Worm (Caenorhabditis elegans) whole organism, young adult: Measurements from ENCODE around the gene F42C5.9.

ENCODE experiments used
- B0019.2 ChIP-seq: fragments of 200-800 bp; sonication (Bioruptor generic); conservative IDR thresholded peaks from 2 replicates; pipeline ENCODE4 v1.3.6; 2022; ENCODE audit warnings: missing genetic modification reagents, missing genetic modification characterization, missing compliant biosample characterization
- B0261.1 ChIP-seq: sonication (generic microtip); optimal IDR thresholded peaks from 2 replicates; lab custom pipeline; 2016; ENCODE audit warnings: mild to moderate bottlenecking, missing genetic modification characterization, moderate library complexity, missing compliant biosample characterization
- B0336.3 ChIP-seq: fragments of 200-800 bp; sonication (Bioruptor generic); IDR thresholded peaks from 2 replicates; pipeline ENCODE4 v1.3.6; 2022; ENCODE audit warnings: missing genetic modification characterization, missing compliant biosample characterization
- D2030.7 ChIP-seq: fragments of 200-800 bp; sonication (Bioruptor generic); IDR thresholded peaks from 2 replicates; pipeline ENCODE4 v1.3.6; 2022; ENCODE audit warnings: missing genetic modification reagents, missing genetic modification characterization, missing compliant biosample characterization
- F37B4.10 ChIP-seq: fragments of 200-800 bp; sonication (Bioruptor generic); IDR thresholded peaks from 2 replicates; pipeline ENCODE4 v1.3.6; 2022; ENCODE audit warnings: missing genetic modification characterization, missing compliant biosample characterization
- Y95B8A.8 ChIP-seq: fragments of 200-800 bp; sonication (Bioruptor generic); IDR thresholded peaks from 2 replicates; pipeline ENCODE4 v1.3.6; 2022; ENCODE audit warnings: missing genetic modification reagents, missing genetic modification characterization, missing compliant biosample characterization
- ama-1 ChIP-seq, 3 experiments: fragments of 150-350 bp in 1 of 3; sonication (generic microtip) in 2 of 3; optimal IDR thresholded peaks; 2 replicates each; lab custom pipeline; 2014 to 2018; ENCODE audit warnings: missing biosample characterization in 2 of 3, missing genetic modification characterization in 2 of 3, missing genetic modification reagents in 2 of 3
- athp-1 ChIP-seq: sonication (generic microtip); optimal IDR thresholded peaks from 2 replicates; lab custom pipeline; 2017; ENCODE audit warnings: mild to moderate bottlenecking, missing genetic modification characterization, missing compliant biosample characterization
- attf-5 ChIP-seq: fragments of 200-800 bp; sonication (Bioruptor generic); optimal IDR thresholded peaks from 2 replicates; lab custom pipeline; 2018; ENCODE audit warnings: mild to moderate bottlenecking, missing genetic modification characterization, missing compliant biosample characterization
- bed-1 ChIP-seq: fragments of 200-800 bp; sonication (Bioruptor generic); IDR thresholded peaks from 2 replicates; pipeline ENCODE4 v1.3.6; 2022; ENCODE audit warnings: missing genetic modification reagents, missing genetic modification characterization, missing compliant biosample characterization
- ccch-3 ChIP-seq: fragments of 200-800 bp; sonication (Bioruptor generic); optimal IDR thresholded peaks from 2 replicates; lab custom pipeline; 2018; ENCODE audit warnings: mild to moderate bottlenecking, missing genetic modification characterization, missing compliant biosample characterization
- ceh-40 ChIP-seq: fragments of 200-800 bp; sonication (Bioruptor generic); IDR thresholded peaks from 2 replicates; pipeline ENCODE4 v1.3.6; 2022; ENCODE audit warnings: missing genetic modification characterization, missing compliant biosample characterization
- ceh-58 ChIP-seq: fragments of 200-800 bp; sonication (Bioruptor generic); IDR thresholded peaks from 2 replicates; pipeline ENCODE4 v1.3.6; 2022; ENCODE audit warnings: missing genetic modification characterization, missing compliant biosample characterization
- dox-1 ChIP-seq: fragments of 200-800 bp; sonication (Bioruptor generic); IDR thresholded peaks from 2 replicates; pipeline ENCODE4 v1.3.6; 2022; ENCODE audit warnings: missing genetic modification reagents, missing genetic modification characterization, missing compliant biosample characterization
- ets-4 ChIP-seq: fragments of 200-800 bp; sonication (Bioruptor generic); optimal IDR thresholded peaks from 2 replicates; lab custom pipeline; 2018; ENCODE audit warnings: mild to moderate bottlenecking, missing genetic modification characterization, missing compliant biosample characterization
- hlh-12 ChIP-seq: sonication (generic microtip); optimal IDR thresholded peaks from 2 replicates; lab custom pipeline; 2016; ENCODE audit warnings: missing genetic modification characterization, missing compliant biosample characterization
- hmg-1.2 ChIP-seq: fragments of 200-800 bp; sonication (Bioruptor generic); IDR thresholded peaks from 2 replicates; pipeline ENCODE4 v1.3.6; 2022; ENCODE audit warnings: missing genetic modification reagents, missing genetic modification characterization, missing compliant biosample characterization
- hmg-20 ChIP-seq: fragments of 200-800 bp; sonication (Bioruptor generic); IDR thresholded peaks from 2 replicates; pipeline ENCODE4 v1.3.6; 2022; ENCODE audit warnings: missing genetic modification reagents, missing genetic modification characterization, missing compliant biosample characterization
- let-607 ChIP-seq, 2 experiments: fragments of 200-800 bp in 1 of 2; sonication (Bioruptor generic) in 1 of 2; sonication (generic microtip) in 1 of 2; optimal IDR thresholded peaks; 2 replicates each; lab custom pipeline; 2016 to 2018; ENCODE audit warnings: mild to moderate bottlenecking in 2 of 2, missing compliant biosample characterization in 2 of 2, missing genetic modification characterization in 2 of 2, moderate library complexity in 2 of 2, missing genotype in 1 of 2
- lin-26 ChIP-seq: fragments of 200-800 bp; sonication (Bioruptor generic); IDR thresholded peaks from 2 replicates; pipeline ENCODE4 v1.3.6; 2022; ENCODE audit warnings: missing genetic modification reagents, missing genetic modification characterization, missing compliant biosample characterization
- lsy-27 ChIP-seq: sonication (generic microtip); optimal IDR thresholded peaks from 2 replicates; lab custom pipeline; 2017; ENCODE audit warnings: missing genetic modification characterization, mild to moderate bottlenecking, missing compliant biosample characterization, antibody characterized with exemption, missing genotype, borderline replicate concordance; ENCODE audit not compliant: insufficient read depth
- madf-8 ChIP-seq: fragments of 200-800 bp; sonication (Bioruptor generic); conservative IDR thresholded peaks from 2 replicates; pipeline ENCODE4 v1.3.6; 2022; ENCODE audit warnings: missing genetic modification reagents, missing genetic modification characterization, missing compliant biosample characterization
- mxl-1 ChIP-seq: sonication (generic microtip); optimal IDR thresholded peaks from 2 replicates; lab custom pipeline; 2016; ENCODE audit warnings: missing genetic modification characterization, missing compliant biosample characterization
- nhr-80 ChIP-seq: sonication (generic microtip); optimal IDR thresholded peaks from 2 replicates; lab custom pipeline; 2016; ENCODE audit warnings: missing genetic modification characterization, missing compliant biosample characterization
- pbrm-1 ChIP-seq: fragments of 200-800 bp; sonication (Bioruptor generic); IDR thresholded peaks from 2 replicates; pipeline ENCODE4 v1.3.6; 2022; ENCODE audit warnings: missing genetic modification reagents, missing genetic modification characterization, missing compliant biosample characterization
- pha-4 ChIP-seq: fragments of 150-350 bp; sonication (generic microtip); optimal IDR thresholded peaks from 2 replicates; lab custom pipeline; 2014; ENCODE audit warnings: missing biosample characterization, missing genetic modification reagents, missing genetic modification characterization
- rcor-1 ChIP-seq: fragments of 200-800 bp; sonication (Bioruptor generic); IDR thresholded peaks from 2 replicates; pipeline ENCODE4 v1.3.6; 2022; ENCODE audit warnings: missing genetic modification reagents, missing genetic modification characterization, missing compliant biosample characterization
- tbx-9 ChIP-seq: sonication (generic microtip); optimal IDR thresholded peaks from 2 replicates; lab custom pipeline; 2016; ENCODE audit warnings: borderline replicate concordance, missing genetic modification characterization, inconsistent platforms, missing compliant biosample characterization
- unc-130 ChIP-seq: sonication (generic microtip); optimal IDR thresholded peaks from 2 replicates; lab custom pipeline; 2016; ENCODE audit warnings: missing genetic modification reagents, missing genetic modification characterization, missing compliant biosample characterization
- zim-3 ChIP-seq: sonication (generic microtip); optimal IDR thresholded peaks from 2 replicates; lab custom pipeline; 2017; ENCODE audit warnings: mild to moderate bottlenecking, missing genetic modification characterization, moderate library complexity, missing compliant biosample characterization
- ztf-28 ChIP-seq: fragments of 200-800 bp; sonication (Bioruptor generic); IDR thresholded peaks from 2 replicates; pipeline ENCODE4 v1.3.6; 2022; ENCODE audit warnings: missing genetic modification reagents, missing genetic modification characterization, missing compliant biosample characterization
- ztf-3 ChIP-seq: fragments of 200-800 bp; sonication (Bioruptor generic); optimal IDR thresholded peaks from 2 replicates; lab custom pipeline; 2018; ENCODE audit warnings: mild to moderate bottlenecking, missing genetic modification characterization, missing compliant biosample characterization

The F42C5.9 gene

ce11 chrIV:7326613-7327149 lies 9.8 kb upstream of the F42C5.9 start, which contains the start of gene ifo-1:
Gene ifo-1, minus strand, starts transcription at chrIV:7326663.
- TF ChIP-seq dox-1 (GFP tag; lab: Robert Waterston, UW) (peak; percentile 63; the same call in 1 of the 2 replicates), nhr-80 (peak; percentile 99), B0019.2 (no peak), F37B4.10 (GFP tag; lab: Robert Waterston, UW) (no peak), ets-4 (GFP tag; lab: Kevin White, UChicago) (peak; percentile 3), hlh-12 (no peak)

ce11 chrIV:7325698-7326097 lies 8.8 kb upstream of the F42C5.9 start:
- no peak for TF ChIP-seq madf-8 (GFP tag; lab: Robert Waterston, UW)
- TF ChIP-seq nhr-80: peak; percentile 76
- TF ChIP-seq unc-130: no peak
- TF ChIP-seq dox-1 (GFP tag; lab: Robert Waterston, UW): peak; percentile 6; the same call in 1 of the 2 replicates
- peak in 1 of 2 experiments; percentile 37 for TF ChIP-seq let-607 (tag; optimal IDR thresholded peaks at IDR 0.05; lab: Kevin White, UChicago)

DNA sequence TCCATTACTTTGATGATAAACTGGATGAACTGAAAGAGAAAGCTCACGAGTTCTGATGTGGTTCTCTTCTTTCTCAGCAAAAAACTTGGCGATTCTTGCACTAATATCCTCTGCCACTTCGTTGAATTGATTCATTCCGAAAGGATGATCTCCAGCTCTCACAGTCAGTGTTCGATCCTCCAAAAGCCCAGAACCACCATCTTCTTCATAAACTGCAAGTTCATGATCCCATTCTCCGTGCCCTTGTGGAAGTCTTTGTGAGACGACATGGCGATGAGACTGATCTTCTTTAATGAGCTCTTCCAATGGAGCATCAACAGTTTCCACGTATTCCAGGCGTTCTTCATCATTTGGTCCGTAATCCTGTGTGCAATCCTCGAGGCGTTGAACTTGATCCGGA lies 8.0 kb upstream of the F42C5.9 start:
- TF ChIP-seq D2030.7 (GFP tag; lab: Robert Waterston, UW): no peak
- TF ChIP-seq ceh-40 (GFP tag; lab: Robert Waterston, UW): no peak
- TF ChIP-seq hmg-20 (GFP tag; lab: Robert Waterston, UW): no peak
- no peak for TF ChIP-seq B0261.1 (tag; lab: Kevin White, UChicago)
- no peak for TF ChIP-seq tbx-9 (tag; lab: Kevin White, UChicago)
- no peak for TF ChIP-seq zim-3 (tag; lab: Kevin White, UChicago)
- TF ChIP-seq madf-8 (GFP tag; lab: Robert Waterston, UW): no peak
- TF ChIP-seq Y95B8A.8 (GFP tag; lab: Robert Waterston, UW): no peak
- no peak for TF ChIP-seq nhr-80

- TF ChIP-seq zim-3 (tag; lab: Kevin White, UChicago) (no peak), rcor-1 (GFP tag; lab: Robert Waterston, UW) (no peak), attf-5 (GFP tag; lab: Kevin White, UChicago) (no peak), athp-1 (tag; lab: Kevin White, UChicago) (no peak), ceh-58 (no peak), pha-4 (tag; lab: Kevin White, UChicago) (no peak), mxl-1 (tag; lab: Kevin White, UChicago) (no peak), pbrm-1 (GFP tag; lab: Robert Waterston, UW) (no peak), ama-1 (optimal IDR thresholded peaks at IDR 0.05; lab: Kevin White, UChicago) (no peak), ama-1 (GFP tag; optimal IDR thresholded peaks at IDR 0.05; lab: Kevin White, UChicago) (no peak), ztf-28 (GFP tag; lab: Robert Waterston, UW) (no peak), dox-1 (GFP tag; lab: Robert Waterston, UW) (no peak), ztf-3 (GFP tag; lab: Kevin White, UChicago) (no peak), lin-26 (GFP tag; lab: Robert Waterston, UW) (no peak), hmg-1.2 (GFP tag; lab: Robert Waterston, UW) (no peak), lsy-27 (tag; lab: Kevin White, UChicago) (no peak)
These were observed 7.0 kb upstream of the F42C5.9 start for ce11 chrIV:7323904-7324303.

- TF ChIP-seq ccch-3: no peak
- TF ChIP-seq B0336.3 (GFP tag; lab: Robert Waterston, UW): no peak
- no peak for TF ChIP-seq bed-1 (GFP tag; lab: Robert Waterston, UW)
- TF ChIP-seq, all 124 proteins: peak for 0
These were observed 3.8 kb upstream of the F42C5.9 start for ce11 chrIV:7320688-7321087.
